Worm (Caenorhabditis elegans) whole organism, midembryonic: ENCODE results near the gene cnc-8.

Experiments used
- T22C8.4 ChIP-seq: fragments of 200-800 bp; sonication (Bioruptor generic); IDR thresholded peaks from 2 replicates; pipeline ENCODE4 v1.3.6; 2022; ENCODE audit warnings: missing genetic modification characterization, missing compliant biosample characterization
- cog-1 ChIP-seq: sonication (generic microtip); optimal IDR thresholded peaks from 2 replicates; lab custom pipeline; 2016; ENCODE audit warnings: missing genetic modification characterization, missing compliant biosample characterization
- flt-1 ChIP-seq: fragments of 200-800 bp; sonication (Bioruptor generic); IDR thresholded peaks from 2 replicates; pipeline ENCODE4 v1.3.6; 2022; ENCODE audit warnings: missing genetic modification characterization, missing compliant biosample characterization
- klf-2 ChIP-seq: fragments of 200-800 bp; sonication (Bioruptor generic); conservative IDR thresholded peaks from 2 replicates; pipeline ENCODE4 v1.3.6; 2022; ENCODE audit warnings: missing genetic modification reagents, missing genetic modification characterization, missing compliant biosample characterization
- med-1 ChIP-seq: sonication (generic microtip); optimal IDR thresholded peaks from 2 replicates; lab custom pipeline; 2017; ENCODE audit warnings: missing genetic modification characterization, mild to moderate bottlenecking, missing compliant biosample characterization, antibody characterized with exemption, missing genetic modification reagents; ENCODE audit not compliant: insufficient read depth
- ref-1 ChIP-seq: fragments of 200-800 bp; sonication (Bioruptor generic); conservative IDR thresholded peaks from 2 replicates; pipeline ENCODE4 v1.3.6; 2022; ENCODE audit warnings: missing genetic modification reagents, missing genetic modification characterization, missing compliant biosample characterization
- tab-1 ChIP-seq: fragments of 200-800 bp; sonication (Bioruptor generic); IDR thresholded peaks from 2 replicates; pipeline ENCODE4 v1.3.6; 2022; ENCODE audit warnings: missing genetic modification characterization, missing compliant biosample characterization
- ztf-23 ChIP-seq: fragments of 200-800 bp; sonication (Bioruptor generic); IDR thresholded peaks from 2 replicates; pipeline ENCODE4 v1.3.6; 2022; ENCODE audit warnings: missing genetic modification reagents, missing genetic modification characterization, missing compliant biosample characterization
- ztf-29 ChIP-seq: fragments of 200-800 bp; sonication (Bioruptor generic); IDR thresholded peaks from 2 replicates; pipeline ENCODE4 v1.3.6; 2022; ENCODE audit warnings: missing genetic modification reagents, missing genetic modification characterization, missing compliant biosample characterization

ce11 chrX:10336138-10336537 is 29.7 kb downstream of the cnc-8 start, which contains the start of gene idpa-3:
- TF ChIP-seq klf-2 (GFP tag; lab: Robert Waterston, UW) (no peak), T22C8.4 (GFP tag; lab: Robert Waterston, UW) (no peak), ztf-23 (GFP tag; lab: Robert Waterston, UW) (no peak), cog-1 (tag; lab: Kevin White, UChicago) (no peak), tab-1 (no peak), flt-1 (no peak), ztf-29 (no peak), med-1 (GFP tag; lab: Kevin White, UChicago) (no peak), ref-1 (no peak)
